Fruit fly (Drosophila melanogaster) whole organism: Measurements from ENCODE around the gene CG31269.

Experiments
- psq ChIP-seq: fragments of >200 bp; optimal IDR thresholded peaks from 2 replicates; lab custom pipeline; 2017
- usp ChIP-seq: fragments of >200 bp; optimal IDR thresholded peaks from 2 replicates; lab custom pipeline; 2017; ENCODE audit warnings: missing biosample characterization, missing genetic modification characterization, mixed read lengths

DNA sequence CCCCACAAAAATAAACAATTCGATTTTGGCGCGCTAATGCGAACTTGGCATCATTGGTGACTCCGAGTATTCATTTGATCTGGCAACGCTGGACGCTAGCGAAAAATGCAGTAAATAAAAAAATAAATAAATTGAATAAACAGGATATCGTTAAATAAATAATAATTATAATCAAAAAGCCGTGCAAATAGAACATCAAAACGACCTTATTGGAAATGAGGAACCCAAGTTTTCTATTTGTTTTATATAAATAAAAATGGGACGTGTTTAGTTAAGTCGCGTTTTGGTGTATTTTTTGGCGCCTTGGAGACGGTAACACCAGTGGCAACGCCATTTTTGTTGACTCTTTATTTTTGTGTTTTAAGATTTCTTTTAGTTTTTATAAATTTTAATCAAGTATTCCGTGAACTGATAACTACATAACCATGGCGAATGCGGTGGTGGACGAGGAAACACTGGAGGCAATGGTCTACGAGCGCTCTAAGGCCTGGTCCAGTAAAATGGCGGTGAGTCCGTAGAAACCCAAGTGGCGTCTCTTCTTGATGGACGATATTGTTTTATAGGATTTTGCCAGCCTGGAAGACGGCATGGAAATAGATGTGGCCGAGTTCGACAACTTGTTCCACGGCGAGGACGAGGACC lies 38.8 kb upstream of the CG31269 start, which contains the start of gene cal1:
- no peak for TF ChIP-seq psq (lab: Kevin White, UChicago)
- TF ChIP-seq usp (GFP tag; lab: Kevin White, UChicago), result no peak
